Worm (Caenorhabditis elegans) whole organism, L1 larva: ENCODE data around the gene emb-8.

ENCODE experiments used
- C34B4.2 ChIP-seq: sonication (generic microtip); optimal IDR thresholded peaks from 2 replicates; lab custom pipeline; 2017; ENCODE audit warnings: mild to moderate bottlenecking, missing genetic modification characterization, missing compliant biosample characterization
- aha-1 ChIP-seq: fragments of 150-350 bp; optimal IDR thresholded peaks from 2 replicates; lab custom pipeline; 2014; ENCODE audit warnings: missing biosample characterization, missing genetic modification characterization
- ama-1 ChIP-seq: fragments of 150-350 bp; optimal IDR thresholded peaks from 2 replicates; lab custom pipeline; 2014
- blmp-1 ChIP-seq: fragments of 150-350 bp; optimal IDR thresholded peaks from 2 replicates; lab custom pipeline; 2014; ENCODE audit warnings: missing biosample characterization, missing genetic modification characterization
- ceh-63 ChIP-seq: fragments of 200-800 bp; sonication (Bioruptor generic); optimal IDR thresholded peaks from 2 replicates; lab custom pipeline; 2018; ENCODE audit warnings: mild to moderate bottlenecking, missing genetic modification characterization, missing compliant biosample characterization
- ceh-8 ChIP-seq: fragments of 200-800 bp; sonication (Bioruptor generic); optimal IDR thresholded peaks from 2 replicates; lab custom pipeline; 2018; ENCODE audit warnings: mild to moderate bottlenecking, missing genetic modification characterization, moderate library complexity, missing compliant biosample characterization
- dpl-1 ChIP-seq, 3 experiments: fragments of 150-350 bp in 2 of 3; sonication (generic microtip) in 1 of 3; optimal IDR thresholded peaks; 2 replicates each; lab custom pipeline; 2014 to 2017; ENCODE audit warnings: missing biosample characterization in 3 of 3, missing genetic modification characterization in 3 of 3, missing genetic modification reagents in 3 of 3
- dsc-1 ChIP-seq: sonication (generic microtip); optimal IDR thresholded peaks from 2 replicates; lab custom pipeline; 2016; ENCODE audit warnings: mild to moderate bottlenecking, missing genetic modification characterization, missing compliant biosample characterization
- efl-1 ChIP-seq, 4 experiments: fragments of 150-350 bp; optimal IDR thresholded peaks in 3 of 4; peaks in 1 of 4; 1 replicate in 1 of 4; 2 replicates in 3 of 4; lab custom pipeline; 2014; ENCODE audit warnings: missing biosample characterization in 2 of 4, missing genetic modification characterization in 2 of 4, missing genetic modification reagents in 2 of 4
- efl-3 ChIP-seq: fragments of 200-800 bp; sonication (Bioruptor generic); optimal IDR thresholded peaks from 2 replicates; lab custom pipeline; 2018; ENCODE audit warnings: mild to moderate bottlenecking, missing genetic modification characterization, missing compliant biosample characterization
- egl-13 ChIP-seq: sonication (generic microtip); optimal IDR thresholded peaks from 2 replicates; lab custom pipeline; 2016; ENCODE audit warnings: missing genotype, missing genetic modification reagents, missing genetic modification characterization, missing compliant biosample characterization
- elt-2 ChIP-seq: sonication (generic microtip); optimal IDR thresholded peaks from 2 replicates; lab custom pipeline; 2016; ENCODE audit warnings: missing genetic modification characterization, mild to moderate bottlenecking, inconsistent platforms, missing compliant biosample characterization, missing genetic modification reagents
- fkh-4 ChIP-seq: sonication (generic microtip); optimal IDR thresholded peaks from 2 replicates; lab custom pipeline; 2016; ENCODE audit warnings: missing compliant biosample characterization, missing genetic modification characterization, borderline replicate concordance
- grh-1 ChIP-seq: fragments of 200-800 bp; sonication (Bioruptor generic); IDR thresholded peaks from 2 replicates; pipeline ENCODE4 v1.3.6; 2022; ENCODE audit warnings: missing genetic modification reagents, missing genetic modification characterization, missing compliant biosample characterization
- hlh-17 ChIP-seq: fragments of 200-800 bp; sonication (Bioruptor generic); optimal IDR thresholded peaks from 2 replicates; lab custom pipeline; 2018; ENCODE audit warnings: missing genetic modification characterization, mild to moderate bottlenecking, missing compliant biosample characterization, moderate library complexity, borderline replicate concordance
- hlh-4 ChIP-seq: sonication (generic microtip); optimal IDR thresholded peaks from 2 replicates; lab custom pipeline; 2016; ENCODE audit warnings: mild to moderate bottlenecking, missing genetic modification characterization, missing compliant biosample characterization
- irx-1 ChIP-seq: sonication (generic microtip); optimal IDR thresholded peaks from 2 replicates; lab custom pipeline; 2016; ENCODE audit warnings: missing genetic modification characterization, missing compliant biosample characterization
- jun-1 ChIP-seq: fragments of 150-350 bp; optimal IDR thresholded peaks from 2 replicates; lab custom pipeline; 2014; ENCODE audit warnings: missing biosample characterization, missing genetic modification reagents, missing genetic modification characterization
- lin-14 ChIP-seq: fragments of 200-800 bp; sonication (Bioruptor generic); optimal IDR thresholded peaks from 2 replicates; lab custom pipeline; 2018; ENCODE audit warnings: mild to moderate bottlenecking, missing genetic modification characterization, moderate library complexity, missing compliant biosample characterization
- lin-15B ChIP-seq: fragments of 150-350 bp; sonication (generic microtip); optimal IDR thresholded peaks from 3 replicates; lab custom pipeline; 2014; ENCODE audit warnings: missing biosample characterization, missing genetic modification characterization
- lin-35 ChIP-seq, 2 experiments: fragments of 150-350 bp; optimal IDR thresholded peaks; 2 replicates each; lab custom pipeline; 2014; ENCODE audit warnings: missing biosample characterization in 2 of 2, missing genetic modification characterization in 2 of 2, missing genetic modification reagents in 2 of 2
- lsy-2 ChIP-seq, 2 experiments: fragments of 150-350 bp; optimal IDR thresholded peaks; 2 replicates each; lab custom pipeline; 2014; ENCODE audit warnings: missing biosample characterization in 2 of 2, missing genetic modification characterization in 2 of 2
- mab-9 ChIP-seq: fragments of 200-800 bp; sonication (Bioruptor generic); IDR thresholded peaks from 2 replicates; pipeline ENCODE4 v1.3.6; 2022; ENCODE audit warnings: missing genetic modification reagents, missing genetic modification characterization, missing compliant biosample characterization
- nhr-12 ChIP-seq: sonication (generic microtip); optimal IDR thresholded peaks from 2 replicates; lab custom pipeline; 2017; ENCODE audit warnings: missing biosample characterization, missing genetic modification characterization
- nhr-237 ChIP-seq: fragments of 150-350 bp; optimal IDR thresholded peaks from 2 replicates; lab custom pipeline; 2014; ENCODE audit warnings: missing biosample characterization, missing genetic modification characterization
- nhr-71 ChIP-seq: sonication (generic microtip); optimal IDR thresholded peaks from 2 replicates; lab custom pipeline; 2016; ENCODE audit warnings: mild to moderate bottlenecking, missing genetic modification characterization, moderate library complexity, missing compliant biosample characterization
- nhr-76 ChIP-seq: sonication (generic microtip); optimal IDR thresholded peaks from 2 replicates; lab custom pipeline; 2017; ENCODE audit warnings: missing biosample characterization, missing genetic modification characterization
- nhr-77 ChIP-seq: fragments of 150-350 bp; optimal IDR thresholded peaks from 2 replicates; lab custom pipeline; 2014; ENCODE audit warnings: missing biosample characterization, missing genetic modification characterization
- snpc-4 ChIP-seq: fragments of 150-350 bp; optimal IDR thresholded peaks from 2 replicates; lab custom pipeline; 2014; ENCODE audit warnings: missing biosample characterization, missing genetic modification characterization
- snu-23 ChIP-seq: sonication (generic microtip); optimal IDR thresholded peaks from 2 replicates; lab custom pipeline; 2016; ENCODE audit warnings: missing genetic modification characterization, missing compliant biosample characterization
- sup-37 ChIP-seq: fragments of 200-800 bp; sonication (Bioruptor generic); optimal IDR thresholded peaks from 2 replicates; lab custom pipeline; 2018; ENCODE audit warnings: mild to moderate bottlenecking, missing genetic modification characterization, missing compliant biosample characterization
- tlp-1 ChIP-seq: fragments of 150-350 bp; optimal IDR thresholded peaks from 2 replicates; lab custom pipeline; 2014; ENCODE audit warnings: missing biosample characterization, missing genetic modification characterization
- unc-130 ChIP-seq: fragments of 150-350 bp; optimal IDR thresholded peaks from 2 replicates; lab custom pipeline; 2017; ENCODE audit warnings: missing biosample characterization, missing genetic modification characterization, inconsistent platforms
- unc-30 ChIP-seq: sonication (generic microtip); optimal IDR thresholded peaks from 2 replicates; lab custom pipeline; 2017; ENCODE audit warnings: missing biosample characterization, missing genetic modification characterization
- unc-62 ChIP-seq: fragments of 150-350 bp; optimal IDR thresholded peaks from 2 replicates; lab custom pipeline; 2014; ENCODE audit warnings: missing biosample characterization, missing genetic modification reagents, missing genetic modification characterization
- unc-86 ChIP-seq: sonication (generic microtip); optimal IDR thresholded peaks from 2 replicates; lab custom pipeline; 2016; ENCODE audit warnings: missing genetic modification characterization, missing compliant biosample characterization
- vab-15 ChIP-seq: sonication (generic microtip); optimal IDR thresholded peaks from 2 replicates; lab custom pipeline; 2017; ENCODE audit warnings: missing genotype, mild to moderate bottlenecking, missing genetic modification characterization, missing compliant biosample characterization
- zag-1 ChIP-seq: fragments of 150-350 bp; optimal IDR thresholded peaks from 2 replicates; lab custom pipeline; 2014; ENCODE audit warnings: missing biosample characterization, missing genetic modification characterization
- ztf-4 ChIP-seq: fragments of 150-350 bp; optimal IDR thresholded peaks from 2 replicates; lab custom pipeline; 2014; ENCODE audit warnings: missing biosample characterization, missing genetic modification characterization

Gene emb-8

DNA sequence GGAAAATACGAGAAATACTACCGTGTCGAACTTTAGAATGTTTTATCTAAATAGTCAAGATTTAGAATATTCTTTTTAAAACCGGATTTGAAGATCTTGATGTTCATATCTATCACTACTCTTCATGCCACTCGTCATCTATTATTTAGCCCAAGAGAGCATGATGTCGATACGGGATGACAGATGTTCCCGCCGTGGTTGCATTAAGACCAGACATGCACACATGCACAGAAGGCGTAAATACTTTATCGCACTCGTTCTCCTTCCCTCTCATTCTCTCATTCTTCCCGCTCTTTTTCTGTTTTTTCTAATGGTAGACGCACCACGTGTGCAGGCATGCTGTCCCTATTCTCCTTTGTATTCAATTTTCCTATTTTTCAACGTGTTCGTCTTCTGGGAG, 16.1 kb downstream of the emb-8 start:
- TF ChIP-seq efl-1 (optimal IDR thresholded peaks at IDR 0.05; lab: Kevin White, UChicago) (no peak), efl-1 (GFP tag; optimal IDR thresholded peaks at IDR 0.05 in 1 of 2; lab: Kevin White, UChicago) (peak in 1 of 2 experiments; percentile 4), lin-14 (GFP tag; lab: Kevin White, UChicago) (peak; percentile 22), dpl-1 (GFP tag; optimal IDR thresholded peaks at IDR 0.05; lab: Kevin White, UChicago) (peak in 1 of 3 experiments; percentile 14), hlh-17 (GFP tag; lab: Kevin White, UChicago) (no peak)
- TF ChIP-seq, all 84 proteins: peak for 3

DNA sequence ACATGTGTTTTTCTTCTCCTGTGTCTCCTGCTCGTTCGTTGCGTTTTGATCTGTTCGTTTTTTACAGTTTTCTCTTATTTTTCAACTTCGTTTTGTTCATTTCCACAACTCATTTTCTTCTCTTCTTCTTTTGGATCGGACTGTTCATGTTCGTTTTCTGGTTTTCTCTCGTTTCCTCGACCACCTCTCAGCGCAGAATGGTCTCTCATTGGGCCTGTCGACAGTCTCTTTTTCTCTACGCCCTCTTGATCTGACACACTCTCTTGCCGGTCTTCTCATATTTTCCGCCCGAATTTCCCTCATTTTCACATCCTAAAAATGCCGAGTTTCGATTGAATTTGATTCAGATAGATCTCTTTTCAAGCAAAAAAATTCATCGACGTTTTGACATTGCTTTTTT, 17.8 kb downstream of the emb-8 start:
- no peak for TF ChIP-seq ceh-63 (GFP tag; lab: Kevin White, UChicago)
- TF ChIP-seq efl-1 (optimal IDR thresholded peaks at IDR 0.05; lab: Kevin White, UChicago) = peak; percentile 15 to 23
- no peak for TF ChIP-seq efl-1 (GFP tag; optimal IDR thresholded peaks at IDR 0.05 in 1 of 2; lab: Kevin White, UChicago)
- no peak for TF ChIP-seq aha-1 (tag; lab: Kevin White, UChicago)
- TF ChIP-seq unc-86 (tag; lab: Kevin White, UChicago) = no peak
- no peak for TF ChIP-seq zag-1 (tag; lab: Kevin White, UChicago)
- TF ChIP-seq tlp-1 = no peak
- no peak for TF ChIP-seq efl-3 (GFP tag; lab: Kevin White, UChicago)
- TF ChIP-seq sup-37 (GFP tag; lab: Kevin White, UChicago) = no peak
- peak; percentile 45 for TF ChIP-seq lin-14 (GFP tag; lab: Kevin White, UChicago)
- peak; percentile 55 for TF ChIP-seq blmp-1 (tag; lab: Kevin White, UChicago)
- TF ChIP-seq lin-35 (GFP tag; optimal IDR thresholded peaks at IDR 0.05; lab: Kevin White, UChicago) = peak in 1 of 2 experiments; percentile 1
- TF ChIP-seq fkh-4 (tag; lab: Kevin White, UChicago) = no peak
- no peak for TF ChIP-seq unc-62 (GFP tag; lab: Kevin White, UChicago)
- TF ChIP-seq lsy-2 (tag; optimal IDR thresholded peaks at IDR 0.05; lab: Kevin White, UChicago) = no peak
- TF ChIP-seq snu-23 (GFP tag; lab: Kevin White, UChicago) = peak; percentile 16

DNA sequence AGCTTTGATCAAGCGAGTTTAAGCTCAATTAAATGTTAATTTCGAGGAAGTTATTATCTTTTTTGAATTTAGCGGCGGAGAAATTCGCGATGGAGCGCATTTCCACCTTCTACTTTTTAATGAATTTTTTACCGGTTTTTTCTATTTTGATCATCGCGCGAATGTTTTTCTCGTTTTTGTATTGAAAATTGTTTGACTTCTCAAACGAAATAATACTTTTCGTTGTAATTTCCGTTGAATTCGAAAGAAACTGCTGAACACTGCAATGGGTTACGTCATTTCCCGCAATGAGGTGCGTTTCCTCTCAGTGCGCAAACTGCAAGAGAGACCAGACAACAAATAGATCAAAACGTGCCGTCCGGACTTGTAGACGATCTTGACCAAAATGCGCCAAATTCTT, 18.3 kb downstream of the emb-8 start:
- TF ChIP-seq efl-1 (optimal IDR thresholded peaks at IDR 0.05; lab: Kevin White, UChicago) (no peak), efl-1 (GFP tag; optimal IDR thresholded peaks at IDR 0.05 in 1 of 2; lab: Kevin White, UChicago) (peak in 1 of 2 experiments; percentile 52), zag-1 (tag; lab: Kevin White, UChicago) (no peak), lin-35 (GFP tag; optimal IDR thresholded peaks at IDR 0.05; lab: Kevin White, UChicago) (peak in 1 of 2 experiments; percentile 34), dpl-1 (GFP tag; optimal IDR thresholded peaks at IDR 0.05; lab: Kevin White, UChicago) (peak in 1 of 3 experiments; percentile 51)

DNA sequence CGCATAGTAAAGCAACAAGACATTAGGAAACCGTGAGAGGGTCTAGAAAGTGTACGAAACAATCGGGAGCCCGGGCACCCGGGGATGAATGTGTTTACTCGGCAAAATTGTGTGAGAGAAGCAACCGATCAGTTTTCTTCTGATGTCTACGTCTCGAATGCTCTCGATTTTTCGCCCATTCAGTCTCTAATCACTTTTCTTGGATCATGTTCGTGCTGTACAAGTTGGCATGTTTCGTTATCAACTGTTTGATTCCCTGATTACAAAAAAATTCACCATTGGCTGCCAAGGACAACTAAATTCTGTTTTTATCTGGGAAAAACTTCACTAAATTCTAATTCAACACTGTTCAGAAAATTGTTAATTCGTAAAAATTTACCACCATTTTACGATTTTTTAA, 18.9 kb downstream of the emb-8 start:
- TF ChIP-seq lin-14 (GFP tag; lab: Kevin White, UChicago) = peak; percentile 24
- TF ChIP-seq lin-15B (tag; lab: Kevin White, UChicago) = no peak
- TF ChIP-seq ztf-4 = no peak
- no peak for TF ChIP-seq nhr-71 (tag; lab: Kevin White, UChicago)
- TF ChIP-seq hlh-17 (GFP tag; lab: Kevin White, UChicago) = no peak
- peak in 1 of 2 experiments; percentile 23 for TF ChIP-seq lsy-2 (tag; optimal IDR thresholded peaks at IDR 0.05; lab: Kevin White, UChicago)
- TF ChIP-seq grh-1 (GFP tag; lab: Robert Waterston, UW) = no peak
- TF ChIP-seq nhr-237 (tag; lab: Kevin White, UChicago) = no peak
- no peak for TF ChIP-seq mab-9 (GFP tag; lab: Robert Waterston, UW)
- no peak for TF ChIP-seq ceh-8 (GFP tag; lab: Kevin White, UChicago)
- no peak for TF ChIP-seq snpc-4 (tag; lab: Kevin White, UChicago)
- no peak for TF ChIP-seq C34B4.2
- no peak for TF ChIP-seq nhr-77 (tag; lab: Kevin White, UChicago)
- no peak for TF ChIP-seq efl-1 (optimal IDR thresholded peaks at IDR 0.05; lab: Kevin White, UChicago)
- TF ChIP-seq efl-1 (GFP tag; optimal IDR thresholded peaks at IDR 0.05 in 1 of 2; lab: Kevin White, UChicago) = peak in 1 of 2 experiments; percentile 71

DNA sequence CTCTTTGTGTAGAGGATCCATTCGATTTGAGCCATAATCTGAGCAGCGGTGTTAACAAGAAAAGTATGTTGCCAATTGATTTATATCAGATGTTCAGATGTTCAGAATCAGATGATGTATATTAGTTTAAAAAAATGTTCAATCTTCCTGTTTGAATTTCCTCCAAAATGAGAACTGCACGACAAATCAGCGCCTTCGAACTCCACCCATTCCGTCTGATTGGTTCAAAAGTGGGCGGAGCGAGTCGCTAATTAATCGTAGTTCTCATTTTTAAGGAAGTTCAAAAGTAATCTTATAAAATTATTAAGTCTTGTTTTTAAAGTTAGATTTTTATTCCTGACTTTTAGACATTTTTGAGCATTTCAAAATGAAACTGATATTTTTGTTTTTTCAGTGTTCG, 20.3 kb downstream of the emb-8 start:
- TF ChIP-seq efl-1 (optimal IDR thresholded peaks at IDR 0.05; lab: Kevin White, UChicago) = peak in 1 of 2 experiments; percentile 3
- peak in 1 of 2 experiments; percentile 10 for TF ChIP-seq efl-1 (GFP tag; optimal IDR thresholded peaks at IDR 0.05 in 1 of 2; lab: Kevin White, UChicago)
- no peak for TF ChIP-seq zag-1 (tag; lab: Kevin White, UChicago)

DNA sequence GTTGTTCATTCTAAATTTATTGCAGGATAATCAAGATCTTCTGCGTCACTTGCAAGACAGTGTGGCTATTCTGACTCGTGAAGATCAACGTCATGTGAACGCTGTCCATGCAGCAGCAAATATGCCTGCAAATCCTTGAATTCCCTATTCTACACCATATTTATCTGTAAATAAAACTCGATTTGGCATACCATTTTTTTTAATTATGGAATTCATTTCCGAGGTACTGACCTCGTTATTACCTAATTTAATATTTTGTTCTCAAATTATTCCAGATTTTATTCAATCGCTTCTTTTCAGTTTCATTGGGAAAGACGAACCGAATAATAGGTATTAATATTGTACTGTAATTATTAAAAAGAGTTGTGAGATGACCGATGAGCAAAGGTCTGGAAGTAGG, 25.9 kb downstream of the emb-8 start, which contains the start of gene cid-1:
Gene cid-1 (plus strand): TSS at position 301 of the 400 bp plus-strand sequence.
- TF ChIP-seq egl-13 (tag; lab: Kevin White, UChicago) (no peak), jun-1 (tag; lab: Kevin White, UChicago) (no peak), nhr-237 (tag; lab: Kevin White, UChicago) (no peak), snpc-4 (tag; lab: Kevin White, UChicago) (no peak), ama-1 (lab: Kevin White, UChicago) (no peak), irx-1 (tag; lab: Kevin White, UChicago) (no peak), unc-30 (tag; lab: Kevin White, UChicago) (no peak), lsy-2 (tag; optimal IDR thresholded peaks at IDR 0.05; lab: Kevin White, UChicago) (no peak), unc-130 (no peak), nhr-12 (tag; lab: Kevin White, UChicago) (no peak), elt-2 (tag; lab: Kevin White, UChicago) (no peak), vab-15 (tag; lab: Kevin White, UChicago) (no peak), dsc-1 (tag; lab: Kevin White, UChicago) (no peak), hlh-4 (tag; lab: Kevin White, UChicago) (no peak), nhr-76 (tag; lab: Kevin White, UChicago) (no peak), ceh-63 (GFP tag; lab: Kevin White, UChicago) (no peak)
